Fruit fly (Drosophila melanogaster): ENCODE measurements around the gene Saf6.
A peak's percentile ranks its signal among the peaks of the same experiment; 100 is the strongest.

Gene Saf6

dm6 chr2L:790698-791097, 25.1 kb downstream of the Saf6 start, which contains the start of gene Pkg21D:
Gene Pkg21D, minus strand, starts transcription at chr2L:790798.
- TF ChIP-seq Trl (optimal IDR thresholded peaks at IDR 0.05) (peak in 1 of 2 experiments; percentile 23), Trl (GFP tag; optimal IDR thresholded peaks at IDR 0.05) (no peak), trh (GFP tag; optimal IDR thresholded peaks at IDR 0.05) (no peak), CG3163 (GFP tag; optimal IDR thresholded peaks at IDR 0.05) (peak; percentile 56)

DNA sequence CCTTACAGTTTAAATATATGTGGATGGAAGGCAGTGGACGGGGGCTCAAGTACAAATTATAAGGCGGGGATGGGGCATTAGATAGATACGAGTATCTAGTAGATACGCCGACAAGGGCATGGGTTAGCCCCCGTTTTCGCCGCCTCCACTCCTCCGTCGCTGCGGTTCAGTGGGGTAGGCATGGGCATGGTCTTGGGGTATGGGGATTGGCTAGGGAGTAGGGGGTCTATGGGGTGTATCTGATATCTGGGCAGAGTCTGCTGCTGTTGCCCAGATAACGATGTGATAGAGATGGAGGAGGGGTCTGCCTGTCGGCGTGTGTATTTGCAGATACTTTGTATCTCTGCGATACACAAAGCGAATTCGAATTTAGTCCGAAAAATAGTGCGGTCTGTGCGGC, 25.8 kb downstream of the Saf6 start:
- TF ChIP-seq disco-r (GFP tag; optimal IDR thresholded peaks at IDR 0.05) (no peak), sens-2 (GFP tag; IDR thresholded peaks at IDR 0.05) (no peak), Rx (GFP tag; IDR thresholded peaks at IDR 0.05) (no peak), tx (GFP tag; optimal IDR thresholded peaks at IDR 0.05) (no peak), dimm (GFP tag; IDR thresholded peaks at IDR 0.05) (no peak), GATAe (GFP tag; conservative IDR thresholded peaks at IDR 0.05) (peak; percentile 65), CG15514 (GFP tag; optimal IDR thresholded peaks at IDR 0.05) (peak; percentile 5), sug (tag; optimal IDR thresholded peaks at IDR 0.05) (peak; percentile 55), luna (GFP tag; optimal IDR thresholded peaks at IDR 0.05) (no peak), CG10543 (GFP tag; optimal IDR thresholded peaks at IDR 0.05) (peak; percentile 38), crol (GFP tag; IDR thresholded peaks at IDR 0.05) (peak; percentile 72), CG31388 (GFP tag; optimal IDR thresholded peaks at IDR 0.05) (no peak), mirr (GFP tag; optimal IDR thresholded peaks at IDR 0.05) (peak; percentile 75), rib (GFP tag; IDR thresholded peaks at IDR 0.05) (0 out of 2 replicates have a peak, but pooled peaks have one; percentile 14), run (tag; optimal IDR thresholded peaks at IDR 0.05) (no peak), CG8089 (GFP tag; optimal IDR thresholded peaks at IDR 0.05) (no peak), CG14860 (GFP tag; IDR thresholded peaks at IDR 0.05; ENCODE audit: partially characterized antibody) (no peak), otp (GFP tag; IDR thresholded peaks at IDR 0.05) (0 out of 3 replicates have a peak, but pooled peaks have one; percentile 4), Dip2 (GFP tag; IDR thresholded peaks at IDR 0.05) (no peak), Hr78 (GFP tag; optimal IDR thresholded peaks at IDR 0.05) (peak in 1 of 2 experiments; percentile 49), lab (GFP tag; optimal IDR thresholded peaks at IDR 0.05) (peak; percentile 43), CG8765 (GFP tag; IDR thresholded peaks at IDR 0.05) (no peak), PHDP (tag; optimal IDR thresholded peaks at IDR 0.05) (no peak), sob (GFP tag; IDR thresholded peaks at IDR 0.05) (peak; percentile 41; the same call in 1 of the 2 replicates), ap (GFP tag; IDR thresholded peaks at IDR 0.05) (no peak), eyg (GFP tag; optimal IDR thresholded peaks at IDR 0.05) (no peak), Xbp1 (GFP tag; optimal IDR thresholded peaks at IDR 0.05) (no peak), dan (GFP tag; IDR thresholded peaks at IDR 0.05) (no peak), ftz-f1 (GFP tag; optimal IDR thresholded peaks at IDR 0.05) (peak; percentile 30), CG8478 (optimal IDR thresholded peaks at IDR 0.05) (no peak), NC2α (GFP tag; optimal IDR thresholded peaks at IDR 0.05) (no peak), CG8290 (GFP tag; optimal IDR thresholded peaks at IDR 0.05) (no peak), CG8290 (tag; optimal IDR thresholded peaks at IDR 0.05) (peak in 1 of 2 experiments; percentile 9), bab2 (GFP tag; optimal IDR thresholded peaks at IDR 0.05) (no peak), CG17802 (tag; optimal IDR thresholded peaks at IDR 0.05) (no peak), nau (GFP tag; optimal IDR thresholded peaks at IDR 0.05) (no peak), E2f1 (GFP tag; IDR thresholded peaks at IDR 0.05) (no peak), Adf1 (GFP tag; IDR thresholded peaks at IDR 0.05) (peak; percentile 30; the same call in 1 of the 2 replicates)

dm6 chr2L:784036-784435, 31.7 kb downstream of the Saf6 start, which contains the start of gene CG3544:
Gene CG3544, plus strand, starts transcription at chr2L:784336.
- no peak for TF ChIP-seq CG16815 (GFP tag; optimal IDR thresholded peaks at IDR 0.05)
